Fruit fly (Drosophila melanogaster) whole organism, pupa: Measurements from ENCODE around the gene emei.

Source experiments
- CG10348 ChIP-seq: fragments of 200-800 bp; sonication (Bioruptor generic); IDR thresholded peaks from 2 replicates; pipeline ENCODE4 v1.3.6; 2022; ENCODE audit warnings: missing biosample characterization, missing genetic modification characterization
- CG17806 ChIP-seq: fragments of 200-800 bp; sonication (Bioruptor generic); optimal IDR thresholded peaks from 2 replicates; lab custom pipeline; 2018; ENCODE audit warnings: missing biosample characterization, mild to moderate bottlenecking, missing genetic modification characterization, moderate library complexity
- CG32121 ChIP-seq: fragments of 200-800 bp; sonication (Bioruptor generic); IDR thresholded peaks from 2 replicates; pipeline ENCODE4 v1.3.6; 2022; ENCODE audit warnings: missing biosample characterization, missing genetic modification characterization
- CG8159 ChIP-seq: fragments of 200-800 bp; sonication (Bioruptor generic); optimal IDR thresholded peaks from 3 replicates; lab custom pipeline; 2018; ENCODE audit warnings: missing biosample characterization, mild to moderate bottlenecking, missing genetic modification characterization, moderate library complexity
- CG8301 ChIP-seq: fragments of 200-800 bp; sonication (Bioruptor generic); optimal IDR thresholded peaks from 2 replicates; lab custom pipeline; 2018; ENCODE audit warnings: missing biosample characterization, mild to moderate bottlenecking, missing genetic modification characterization
- D1 ChIP-seq: fragments of 200-800 bp; sonication (Bioruptor generic); optimal IDR thresholded peaks from 2 replicates; lab custom pipeline; 2018; ENCODE audit warnings: missing biosample characterization, mild to moderate bottlenecking, missing genetic modification characterization, moderate library complexity
- Pif1B ChIP-seq: fragments of 200-800 bp; sonication (Bioruptor generic); optimal IDR thresholded peaks from 3 replicates; lab custom pipeline; 2016; ENCODE audit warnings: missing biosample characterization, missing genetic modification characterization

DNA sequence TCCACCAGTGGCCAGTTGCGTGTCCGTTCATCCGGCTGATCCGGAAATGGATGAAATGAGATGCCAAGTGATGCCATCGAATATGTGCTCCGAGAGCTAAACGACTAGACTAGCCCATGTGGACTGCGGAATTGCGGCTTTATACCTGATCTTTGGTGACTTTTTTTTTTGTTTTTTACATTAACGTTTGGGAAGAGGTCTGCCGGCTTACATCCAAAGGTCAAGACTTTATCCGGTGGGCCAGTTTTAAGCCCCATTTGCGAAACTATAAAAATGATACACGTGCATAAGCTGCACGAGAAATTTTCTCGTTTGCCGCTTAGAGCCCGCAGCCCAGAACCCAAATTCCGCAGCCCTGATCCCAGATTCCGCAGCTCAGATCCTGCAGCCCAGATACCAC, 6.6 kb upstream of the emei start, which contains the start of gene Elo68alpha:
- TF ChIP-seq CG32121 (no peak), D1 (tag; lab: Kevin White, UChicago) (no peak), CG10348 (GFP tag; lab: Robert Waterston, UW) (no peak), CG8159 (tag; lab: Kevin White, UChicago) (no peak), CG8301 (tag; lab: Kevin White, UChicago) (no peak), Pif1B (GFP tag; lab: Kevin White, UChicago) (no peak), CG17806 (tag; lab: Kevin White, UChicago) (no peak)
